Worm (Caenorhabditis elegans) whole organism, young adult: ENCODE data around the gene sre-7.

Experiments used
- B0035.1 ChIP-seq: sonication (generic microtip); optimal IDR thresholded peaks from 2 replicates; lab custom pipeline; 2016; ENCODE audit warnings: missing genetic modification characterization, mild to moderate bottlenecking, missing compliant biosample characterization, missing genotype, missing genetic modification reagents
- B0336.3 ChIP-seq: fragments of 200-800 bp; sonication (Bioruptor generic); IDR thresholded peaks from 2 replicates; pipeline ENCODE4 v1.3.6; 2022; ENCODE audit warnings: missing genetic modification characterization, missing compliant biosample characterization
- F23B12.7 ChIP-seq: sonication (generic microtip); optimal IDR thresholded peaks from 2 replicates; lab custom pipeline; 2017; ENCODE audit warnings: missing genetic modification characterization, mild to moderate bottlenecking, missing compliant biosample characterization, antibody characterized with exemption, moderate library complexity; ENCODE audit not compliant: insufficient read depth
- F37B4.10 ChIP-seq: fragments of 200-800 bp; sonication (Bioruptor generic); IDR thresholded peaks from 2 replicates; pipeline ENCODE4 v1.3.6; 2022; ENCODE audit warnings: missing genetic modification characterization, missing compliant biosample characterization
- F52B5.7 ChIP-seq: sonication (generic microtip); optimal IDR thresholded peaks from 2 replicates; lab custom pipeline; 2016; ENCODE audit warnings: mild to moderate bottlenecking, missing genetic modification characterization, missing compliant biosample characterization
- F57C9.4 ChIP-seq: sonication (generic microtip); optimal IDR thresholded peaks from 2 replicates; lab custom pipeline; 2017; ENCODE audit warnings: mild to moderate bottlenecking, missing genetic modification characterization, missing compliant biosample characterization
- K11D2.4 ChIP-seq: fragments of 200-800 bp; sonication (Bioruptor generic); IDR thresholded peaks from 2 replicates; pipeline ENCODE4 v1.3.6; 2022; ENCODE audit warnings: missing genetic modification reagents, missing genetic modification characterization, missing compliant biosample characterization
- Y56A3A.18 ChIP-seq: fragments of 200-800 bp; sonication (Bioruptor generic); IDR thresholded peaks from 2 replicates; pipeline ENCODE4 v1.3.6; 2022; ENCODE audit warnings: missing genetic modification reagents, missing genetic modification characterization, missing compliant biosample characterization
- Y79H2A.3 ChIP-seq: fragments of 200-800 bp; sonication (Bioruptor generic); conservative IDR thresholded peaks from 2 replicates; pipeline ENCODE4 v1.3.6; 2022; ENCODE audit warnings: missing genetic modification reagents, missing genetic modification characterization, missing compliant biosample characterization
- attf-5 ChIP-seq: fragments of 200-800 bp; sonication (Bioruptor generic); optimal IDR thresholded peaks from 2 replicates; lab custom pipeline; 2018; ENCODE audit warnings: mild to moderate bottlenecking, missing genetic modification characterization, missing compliant biosample characterization
- bed-1 ChIP-seq: fragments of 200-800 bp; sonication (Bioruptor generic); IDR thresholded peaks from 2 replicates; pipeline ENCODE4 v1.3.6; 2022; ENCODE audit warnings: missing genetic modification reagents, missing genetic modification characterization, missing compliant biosample characterization
- ceh-100 ChIP-seq: fragments of 200-800 bp; sonication (Bioruptor generic); IDR thresholded peaks from 2 replicates; pipeline ENCODE4 v1.3.6; 2022; ENCODE audit warnings: missing genetic modification reagents, missing genetic modification characterization, missing compliant biosample characterization
- ceh-27 ChIP-seq: fragments of 200-800 bp; sonication (Bioruptor generic); optimal IDR thresholded peaks from 2 replicates; lab custom pipeline; 2018; ENCODE audit warnings: mild to moderate bottlenecking, missing genetic modification characterization, moderate library complexity, missing compliant biosample characterization
- ceh-79 ChIP-seq: sonication (generic microtip); optimal IDR thresholded peaks from 2 replicates; lab custom pipeline; 2017; ENCODE audit warnings: mild to moderate bottlenecking, missing genetic modification characterization, missing compliant biosample characterization
- ceh-91 ChIP-seq: fragments of 200-800 bp; sonication (Bioruptor generic); IDR thresholded peaks from 2 replicates; pipeline ENCODE4 v1.3.6; 2022; ENCODE audit warnings: missing genetic modification reagents, missing genetic modification characterization, missing compliant biosample characterization
- chd-7 ChIP-seq: sonication (generic microtip); optimal IDR thresholded peaks from 2 replicates; lab custom pipeline; 2016; ENCODE audit warnings: mild to moderate bottlenecking, missing genetic modification characterization, moderate library complexity, missing compliant biosample characterization
- dox-1 ChIP-seq: fragments of 200-800 bp; sonication (Bioruptor generic); IDR thresholded peaks from 2 replicates; pipeline ENCODE4 v1.3.6; 2022; ENCODE audit warnings: missing genetic modification reagents, missing genetic modification characterization, missing compliant biosample characterization
- dpff-1 ChIP-seq: sonication (generic microtip); optimal IDR thresholded peaks from 2 replicates; lab custom pipeline; 2017; ENCODE audit warnings: mild to moderate bottlenecking, missing genetic modification characterization, missing compliant biosample characterization
- efl-1 ChIP-seq: fragments of 150-350 bp; optimal IDR thresholded peaks from 2 replicates; lab custom pipeline; 2014; ENCODE audit warnings: missing biosample characterization, missing genetic modification reagents, missing genetic modification characterization
- egl-18 ChIP-seq: fragments of 200-800 bp; sonication (Bioruptor generic); IDR thresholded peaks from 2 replicates; pipeline ENCODE4 v1.3.6; 2022; ENCODE audit warnings: missing genetic modification reagents, missing genetic modification characterization, missing compliant biosample characterization
- ekl-4 ChIP-seq: fragments of 200-800 bp; sonication (Bioruptor generic); IDR thresholded peaks from 2 replicates; pipeline ENCODE4 v1.3.6; 2022; ENCODE audit warnings: missing genetic modification reagents, missing genetic modification characterization, missing compliant biosample characterization
- hrde-1 ChIP-seq: sonication (generic microtip); optimal IDR thresholded peaks from 2 replicates; lab custom pipeline; 2016; ENCODE audit warnings: missing genetic modification characterization, mild to moderate bottlenecking, missing compliant biosample characterization, moderate library complexity, missing genotype, missing genetic modification reagents, borderline replicate concordance
- lag-1 ChIP-seq: fragments of 200-800 bp; sonication (Bioruptor generic); IDR thresholded peaks from 2 replicates; pipeline ENCODE4 v1.3.6; 2022; ENCODE audit warnings: missing genetic modification reagents, missing genetic modification characterization, missing compliant biosample characterization
- let-607 ChIP-seq, 2 experiments: fragments of 200-800 bp in 1 of 2; sonication (Bioruptor generic) in 1 of 2; sonication (generic microtip) in 1 of 2; optimal IDR thresholded peaks; 2 replicates each; lab custom pipeline; 2016 to 2018; ENCODE audit warnings: mild to moderate bottlenecking in 2 of 2, missing compliant biosample characterization in 2 of 2, missing genetic modification characterization in 2 of 2, moderate library complexity in 2 of 2, missing genotype in 1 of 2
- lin-26 ChIP-seq: fragments of 200-800 bp; sonication (Bioruptor generic); IDR thresholded peaks from 2 replicates; pipeline ENCODE4 v1.3.6; 2022; ENCODE audit warnings: missing genetic modification reagents, missing genetic modification characterization, missing compliant biosample characterization
- lin-35 ChIP-seq, 3 experiments: fragments of 150-350 bp in 2 of 3; sonication (generic microtip) in 1 of 3; optimal IDR thresholded peaks; 2 replicates each; lab custom pipeline; 2014 to 2018; ENCODE audit warnings: missing biosample characterization in 3 of 3, missing genetic modification characterization in 3 of 3, missing genetic modification reagents in 3 of 3
- lsl-1 ChIP-seq: fragments of 200-800 bp; sonication (Bioruptor generic); optimal IDR thresholded peaks from 2 replicates; lab custom pipeline; 2018; ENCODE audit warnings: mild to moderate bottlenecking, missing genetic modification characterization, moderate library complexity, missing compliant biosample characterization
- madf-3 ChIP-seq: fragments of 200-800 bp; sonication (Bioruptor generic); IDR thresholded peaks from 2 replicates; pipeline ENCODE4 v1.3.6; 2022; ENCODE audit warnings: missing genetic modification reagents, missing genetic modification characterization, missing compliant biosample characterization
- madf-6 ChIP-seq: fragments of 200-800 bp; sonication (Bioruptor generic); IDR thresholded peaks from 2 replicates; pipeline ENCODE4 v1.3.6; 2022; ENCODE audit warnings: missing genetic modification reagents, missing genetic modification characterization, missing compliant biosample characterization
- madf-8 ChIP-seq: fragments of 200-800 bp; sonication (Bioruptor generic); conservative IDR thresholded peaks from 2 replicates; pipeline ENCODE4 v1.3.6; 2022; ENCODE audit warnings: missing genetic modification reagents, missing genetic modification characterization, missing compliant biosample characterization
- mel-28 ChIP-seq: sonication (generic microtip); optimal IDR thresholded peaks from 2 replicates; lab custom pipeline; 2016; ENCODE audit warnings: borderline replicate concordance, mild to moderate bottlenecking, missing genetic modification characterization, missing compliant biosample characterization
- mxl-1 ChIP-seq: sonication (generic microtip); optimal IDR thresholded peaks from 2 replicates; lab custom pipeline; 2016; ENCODE audit warnings: missing genetic modification characterization, missing compliant biosample characterization
- nfya-2 ChIP-seq: fragments of 200-800 bp; sonication (Bioruptor generic); IDR thresholded peaks from 2 replicates; pipeline ENCODE4 v1.3.6; 2022; ENCODE audit warnings: missing genetic modification reagents, missing genetic modification characterization, missing compliant biosample characterization
- nhr-179 ChIP-seq: sonication (generic microtip); optimal IDR thresholded peaks from 2 replicates; lab custom pipeline; 2016; ENCODE audit warnings: mild to moderate bottlenecking, missing genetic modification characterization, missing compliant biosample characterization
- nhr-27 ChIP-seq: fragments of 200-800 bp; sonication (Bioruptor generic); optimal IDR thresholded peaks from 2 replicates; lab custom pipeline; 2018; ENCODE audit warnings: mild to moderate bottlenecking, missing genetic modification characterization, moderate library complexity, missing compliant biosample characterization
- pha-4 ChIP-seq: fragments of 150-350 bp; sonication (generic microtip); optimal IDR thresholded peaks from 2 replicates; lab custom pipeline; 2014; ENCODE audit warnings: missing biosample characterization, missing genetic modification reagents, missing genetic modification characterization
- rcor-1 ChIP-seq: fragments of 200-800 bp; sonication (Bioruptor generic); IDR thresholded peaks from 2 replicates; pipeline ENCODE4 v1.3.6; 2022; ENCODE audit warnings: missing genetic modification reagents, missing genetic modification characterization, missing compliant biosample characterization
- repo-1 ChIP-seq: sonication (generic microtip); optimal IDR thresholded peaks from 2 replicates; lab custom pipeline; 2017; ENCODE audit warnings: mild to moderate bottlenecking, missing genetic modification characterization, missing compliant biosample characterization
- snpc-1.3 ChIP-seq: sonication (generic microtip); optimal IDR thresholded peaks from 2 replicates; lab custom pipeline; 2017; ENCODE audit warnings: missing genetic modification characterization, mild to moderate bottlenecking, missing compliant biosample characterization, antibody characterized with exemption, moderate library complexity, missing genotype, missing genetic modification reagents; ENCODE audit not compliant: insufficient read depth
- snpc-4 ChIP-seq, 5 experiments: fragments of 150-350 bp in 1 of 5; sonication (generic microtip) in 4 of 5; optimal IDR thresholded peaks; 2 replicates each; lab custom pipeline; 2014 to 2018; ENCODE audit warnings: missing genetic modification characterization in 5 of 5, missing biosample characterization in 3 of 5, antibody characterized with exemption in 2 of 5, mild to moderate bottlenecking in 2 of 5, missing compliant biosample characterization in 2 of 5, missing genotype in 2 of 5, moderate library complexity in 2 of 5, missing genetic modification reagents in 1 of 5
- somi-1 ChIP-seq: fragments of 200-800 bp; sonication (Bioruptor generic); optimal IDR thresholded peaks from 2 replicates; lab custom pipeline; 2018; ENCODE audit warnings: mild to moderate bottlenecking, missing genetic modification characterization, missing compliant biosample characterization
- sptf-2 ChIP-seq: fragments of 200-800 bp; sonication (Bioruptor generic); optimal IDR thresholded peaks from 2 replicates; lab custom pipeline; 2018; ENCODE audit warnings: mild to moderate bottlenecking, missing genetic modification characterization, missing compliant biosample characterization
- tbp1 ChIP-seq: fragments of 200-800 bp; sonication (Bioruptor generic); optimal IDR thresholded peaks from 2 replicates; lab custom pipeline; 2018; ENCODE audit warnings: mild to moderate bottlenecking, missing genetic modification characterization, missing compliant biosample characterization
- tlf-1 ChIP-seq: fragments of 200-800 bp; sonication (Bioruptor generic); optimal IDR thresholded peaks from 2 replicates; lab custom pipeline; 2018; ENCODE audit warnings: mild to moderate bottlenecking, missing genetic modification characterization, missing compliant biosample characterization
- unc-62 ChIP-seq: fragments of 150-350 bp; optimal IDR thresholded peaks from 2 replicates; lab custom pipeline; 2014; ENCODE audit warnings: missing biosample characterization, missing genetic modification reagents, missing genetic modification characterization
- xnd-1 ChIP-seq: sonication (generic microtip); optimal IDR thresholded peaks from 2 replicates; lab custom pipeline; 2016; ENCODE audit warnings: missing genotype, missing genetic modification reagents, missing genetic modification characterization, missing compliant biosample characterization
- ztf-18 ChIP-seq: sonication (generic microtip); optimal IDR thresholded peaks from 2 replicates; lab custom pipeline; 2016; ENCODE audit warnings: missing genotype, mild to moderate bottlenecking, missing genetic modification characterization, missing compliant biosample characterization

The sre-7 gene

DNA sequence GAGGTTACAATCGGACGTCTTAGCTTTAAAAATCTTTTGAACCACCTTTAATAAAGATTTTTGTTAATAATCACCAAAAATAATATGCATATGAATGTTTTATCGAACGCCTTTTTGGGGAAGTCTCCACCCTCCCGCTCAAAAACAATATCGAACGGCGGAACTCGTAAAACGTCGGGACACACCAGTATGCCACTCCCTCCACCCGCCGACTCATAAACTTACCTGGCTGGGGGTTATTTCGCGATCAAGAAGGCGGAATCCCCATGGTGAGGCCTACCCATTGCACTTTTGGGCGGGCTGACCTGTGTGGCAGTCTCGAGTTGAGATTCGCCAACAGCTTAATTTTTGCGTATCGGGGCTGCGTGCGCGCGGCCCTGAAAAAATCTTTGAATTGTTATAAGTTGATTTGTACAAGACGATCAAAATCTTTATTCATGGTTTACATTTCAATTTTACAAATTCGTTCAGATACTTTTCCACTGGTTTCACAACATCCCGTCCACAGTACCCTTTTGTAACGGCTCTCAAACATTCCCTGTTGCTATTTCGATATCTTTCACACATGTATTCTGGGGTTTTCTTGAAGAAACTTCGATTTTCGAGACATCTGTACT, 23.4 kb downstream of the sre-7 start (continued):
- TF ChIP-seq hrde-1 (peak; percentile 30), chd-7 (tag; lab: Kevin White, UChicago) (no peak), madf-3 (GFP tag; lab: Robert Waterston, UW) (no peak), F37B4.10 (GFP tag; lab: Robert Waterston, UW) (no peak), tbp1 (GFP tag; lab: Kevin White, UChicago) (peak; percentile 23), mxl-1 (no peak), madf-6 (GFP tag; lab: Robert Waterston, UW) (peak; percentile 72), lin-35 (GFP tag; optimal IDR thresholded peaks at IDR 0.05; lab: Kevin White, UChicago) (no peak), ztf-18 (tag; lab: Kevin White, UChicago) (no peak), nhr-27 (tag; lab: Kevin White, UChicago) (no peak), rcor-1 (GFP tag; lab: Robert Waterston, UW) (peak; percentile 76), mel-28 (tag; lab: Kevin White, UChicago) (no peak), ceh-27 (GFP tag; lab: Kevin White, UChicago) (no peak), efl-1 (GFP tag; lab: Kevin White, UChicago) (no peak), bed-1 (GFP tag; lab: Robert Waterston, UW) (no peak), F52B5.7 (tag; lab: Kevin White, UChicago) (no peak), B0035.1 (no peak), madf-8 (GFP tag; lab: Robert Waterston, UW) (0 out of 2 replicates have a peak, but pooled peaks have one; percentile 15), snpc-1.3 (tag; lab: Kevin White, UChicago) (peak; percentile 59), sptf-2 (peak; percentile 26), somi-1 (GFP tag; lab: Kevin White, UChicago) (no peak), repo-1 (tag; lab: Kevin White, UChicago) (no peak), lin-26 (GFP tag; lab: Robert Waterston, UW) (0 out of 2 replicates have a peak, but pooled peaks have one; percentile 38), Y56A3A.18 (no peak), nhr-179 (tag; lab: Kevin White, UChicago) (no peak), dpff-1 (tag; lab: Kevin White, UChicago) (no peak), egl-18 (GFP tag; lab: Robert Waterston, UW) (no peak), unc-62 (GFP tag; lab: Kevin White, UChicago) (no peak), lag-1 (GFP tag; lab: Robert Waterston, UW) (no peak), F57C9.4 (tag; lab: Kevin White, UChicago) (no peak), xnd-1 (tag; lab: Kevin White, UChicago) (peak; percentile 11), nfya-2 (GFP tag; lab: Robert Waterston, UW) (no peak), K11D2.4 (GFP tag; lab: Robert Waterston, UW) (no peak), let-607 (tag; optimal IDR thresholded peaks at IDR 0.05; lab: Kevin White, UChicago) (no peak), ekl-4 (GFP tag; lab: Robert Waterston, UW) (no peak), snpc-4 (GFP tag; optimal IDR thresholded peaks at IDR 0.05; lab: Kevin White, UChicago) (peak; percentile 92), snpc-4 (tag; optimal IDR thresholded peaks at IDR 0.05; lab: Kevin White, UChicago) (peak; percentile 82 to 96 (median 93)), ceh-100 (GFP tag; lab: Robert Waterston, UW) (peak; percentile 47; the same call in 1 of the 2 replicates), B0336.3 (GFP tag; lab: Robert Waterston, UW) (no peak), ceh-79 (tag; lab: Kevin White, UChicago) (no peak), attf-5 (GFP tag; lab: Kevin White, UChicago) (no peak), tlf-1 (GFP tag; lab: Kevin White, UChicago) (no peak), F23B12.7 (tag; lab: Kevin White, UChicago) (no peak), pha-4 (tag; lab: Kevin White, UChicago) (no peak), ceh-91 (GFP tag; lab: Robert Waterston, UW) (no peak), dox-1 (GFP tag; lab: Robert Waterston, UW) (no peak; the same call in 1 of the 2 replicates), Y79H2A.3 (GFP tag; lab: Robert Waterston, UW) (no peak), lsl-1 (GFP tag; lab: Kevin White, UChicago) (peak; percentile 48)
